Worm (Caenorhabditis elegans) whole organism, L3 larva: ENCODE data around the gene Y51H4A.22.

Experiments
- ZK546.5 ChIP-seq: sonication (generic microtip); optimal IDR thresholded peaks from 2 replicates; lab custom pipeline; 2017; ENCODE audit warnings: missing biosample characterization, missing genetic modification characterization
- aly-2 ChIP-seq: fragments of 150-350 bp; optimal IDR thresholded peaks from 2 replicates; lab custom pipeline; 2014; ENCODE audit warnings: missing biosample characterization, missing genetic modification characterization
- ama-1 ChIP-seq: fragments of 150-350 bp; optimal IDR thresholded peaks from 2 replicates; lab custom pipeline; 2018
- ceh-28 ChIP-seq: fragments of 150-350 bp; optimal IDR thresholded peaks from 2 replicates; lab custom pipeline; 2014; ENCODE audit warnings: missing biosample characterization, missing genetic modification reagents, missing genetic modification characterization
- ceh-82 ChIP-seq: fragments of 150-350 bp; optimal IDR thresholded peaks from 2 replicates; lab custom pipeline; 2014; ENCODE audit warnings: missing biosample characterization, missing genetic modification characterization
- ceh-9 ChIP-seq: sonication (generic microtip); optimal IDR thresholded peaks from 2 replicates; lab custom pipeline; 2018; ENCODE audit warnings: missing biosample characterization, missing genetic modification characterization
- daf-12 ChIP-seq: fragments of 150-350 bp; optimal IDR thresholded peaks from 2 replicates; lab custom pipeline; 2014; ENCODE audit warnings: missing biosample characterization, missing genetic modification reagents, missing genetic modification characterization
- egl-27 ChIP-seq: sonication (generic microtip); optimal IDR thresholded peaks from 4 replicates; lab custom pipeline; 2017; ENCODE audit warnings: missing biosample characterization, missing genetic modification reagents, missing genetic modification characterization
- egl-5 ChIP-seq: fragments of 150-350 bp; optimal IDR thresholded peaks from 2 replicates; lab custom pipeline; 2017; ENCODE audit warnings: missing biosample characterization, missing genetic modification reagents, missing genetic modification characterization, inconsistent platforms
- elt-1 ChIP-seq: fragments of 150-350 bp; optimal IDR thresholded peaks from 2 replicates; lab custom pipeline; 2014; ENCODE audit warnings: missing biosample characterization, missing genetic modification characterization
- elt-2 ChIP-seq: sonication (generic microtip); optimal IDR thresholded peaks from 2 replicates; lab custom pipeline; 2016; ENCODE audit warnings: missing genetic modification reagents, mild to moderate bottlenecking, missing genetic modification characterization, missing compliant biosample characterization
- elt-3 ChIP-seq, 3 experiments: fragments of 150-350 bp in 1 of 3; sonication (generic microtip) in 2 of 3; optimal IDR thresholded peaks; 2 replicates in 2 of 3; 4 replicates in 1 of 3; lab custom pipeline; 2014 to 2017; ENCODE audit warnings: missing biosample characterization in 3 of 3, missing genetic modification characterization in 3 of 3
- eor-1 ChIP-seq, 2 experiments: fragments of 150-350 bp; optimal IDR thresholded peaks; 2 replicates each; lab custom pipeline; 2014 to 2018; ENCODE audit warnings: missing biosample characterization in 2 of 2, missing genetic modification characterization in 2 of 2
- fkh-10 ChIP-seq: sonication (generic microtip); optimal IDR thresholded peaks from 2 replicates; lab custom pipeline; 2017; ENCODE audit warnings: missing biosample characterization, missing genetic modification reagents, missing genetic modification characterization
- fkh-2 ChIP-seq: fragments of 150-350 bp; optimal IDR thresholded peaks from 2 replicates; lab custom pipeline; 2014; ENCODE audit warnings: missing biosample characterization, missing genetic modification reagents, missing genetic modification characterization
- fos-1 ChIP-seq: fragments of 150-350 bp; optimal IDR thresholded peaks from 2 replicates; lab custom pipeline; 2014; ENCODE audit warnings: missing biosample characterization, missing genetic modification characterization
- hmg-11 ChIP-seq: sonication (generic microtip); optimal IDR thresholded peaks from 2 replicates; lab custom pipeline; 2016; ENCODE audit warnings: missing genetic modification characterization, missing compliant biosample characterization
- jun-1 ChIP-seq: fragments of 150-350 bp; optimal IDR thresholded peaks from 2 replicates; lab custom pipeline; 2014; ENCODE audit warnings: missing biosample characterization, missing genetic modification reagents, missing genetic modification characterization
- lin-39 ChIP-seq: fragments of 150-350 bp; optimal IDR thresholded peaks from 2 replicates; lab custom pipeline; 2018; ENCODE audit warnings: missing biosample characterization, missing genetic modification reagents, missing genetic modification characterization
- mdl-1 ChIP-seq: fragments of 150-350 bp; optimal IDR thresholded peaks from 2 replicates; lab custom pipeline; 2014; ENCODE audit warnings: missing biosample characterization, missing genetic modification characterization
- mml-1 ChIP-seq: fragments of 150-350 bp; sonication (generic microtip); optimal IDR thresholded peaks from 3 replicates; lab custom pipeline; 2014; ENCODE audit warnings: missing biosample characterization, missing genetic modification characterization
- nfya-1 ChIP-seq: sonication (generic microtip); optimal IDR thresholded peaks from 2 replicates; lab custom pipeline; 2017; ENCODE audit warnings: missing genetic modification characterization, mild to moderate bottlenecking, missing compliant biosample characterization, antibody characterized with exemption, moderate library complexity; ENCODE audit not compliant: insufficient read depth
- nhr-11 ChIP-seq: fragments of 150-350 bp; optimal IDR thresholded peaks from 2 replicates; lab custom pipeline; 2014; ENCODE audit warnings: missing biosample characterization, missing genetic modification characterization
- nhr-12 ChIP-seq: fragments of 150-350 bp; optimal IDR thresholded peaks from 2 replicates; lab custom pipeline; 2014; ENCODE audit warnings: missing biosample characterization, missing genetic modification characterization
- nhr-23 ChIP-seq: fragments of 150-350 bp; optimal IDR thresholded peaks from 2 replicates; lab custom pipeline; 2014; ENCODE audit warnings: missing biosample characterization, missing genetic modification reagents, missing genetic modification characterization
- nhr-237 ChIP-seq: fragments of 150-350 bp; optimal IDR thresholded peaks from 2 replicates; lab custom pipeline; 2014; ENCODE audit warnings: missing biosample characterization, missing genetic modification characterization
- nhr-25 ChIP-seq: sonication (generic microtip); optimal IDR thresholded peaks from 2 replicates; lab custom pipeline; 2017; ENCODE audit warnings: missing biosample characterization, missing genetic modification characterization
- nhr-43 ChIP-seq: sonication (generic microtip); optimal IDR thresholded peaks from 2 replicates; lab custom pipeline; 2016; ENCODE audit warnings: mild to moderate bottlenecking, missing genetic modification characterization, missing compliant biosample characterization; ENCODE audit not compliant: poor library complexity, severe bottlenecking
- nhr-76 ChIP-seq: fragments of 150-350 bp; sonication (generic microtip); optimal IDR thresholded peaks from 5 replicates; lab custom pipeline; 2014; ENCODE audit warnings: missing biosample characterization, missing genetic modification characterization
- nhr-77 ChIP-seq: fragments of 150-350 bp; optimal IDR thresholded peaks from 2 replicates; lab custom pipeline; 2014; ENCODE audit warnings: missing biosample characterization, missing genetic modification characterization
- pha-4 ChIP-seq: fragments of 150-350 bp; optimal IDR thresholded peaks from 2 replicates; lab custom pipeline; 2014; ENCODE audit warnings: missing biosample characterization, missing genetic modification reagents, missing genetic modification characterization
- pqm-1 ChIP-seq: fragments of 150-350 bp; optimal IDR thresholded peaks from 2 replicates; lab custom pipeline; 2017; ENCODE audit warnings: missing biosample characterization, missing genetic modification characterization, inconsistent platforms
- snpc-4 ChIP-seq: fragments of 150-350 bp; optimal IDR thresholded peaks from 2 replicates; lab custom pipeline; 2014; ENCODE audit warnings: missing biosample characterization, missing genetic modification characterization
- tbx-2 ChIP-seq: sonication (generic microtip); optimal IDR thresholded peaks from 2 replicates; lab custom pipeline; 2016; ENCODE audit warnings: mild to moderate bottlenecking, missing genetic modification characterization, missing compliant biosample characterization
- zag-1 ChIP-seq: fragments of 150-350 bp; optimal IDR thresholded peaks from 2 replicates; lab custom pipeline; 2014; ENCODE audit warnings: missing biosample characterization, missing genetic modification characterization
- ztf-4 ChIP-seq: fragments of 150-350 bp; optimal IDR thresholded peaks from 2 replicates; lab custom pipeline; 2014; ENCODE audit warnings: missing biosample characterization, missing genetic modification characterization

The Y51H4A.22 gene

ce11 chrIV:16720412-16720811, at the start of gene Y51H4A.22:
Y51H4A.22 (plus strand) TSS chrIV:16720712.
- TF ChIP-seq elt-2 (tag; lab: Kevin White, UChicago) (no peak), ztf-4 (tag; lab: Kevin White, UChicago) (no peak), fkh-2 (tag; lab: Kevin White, UChicago) (no peak), nfya-1 (tag; lab: Kevin White, UChicago) (no peak), nhr-25 (tag; lab: Kevin White, UChicago) (no peak), mml-1 (tag; lab: Kevin White, UChicago) (no peak), egl-27 (tag; lab: Kevin White, UChicago) (no peak), nhr-77 (tag; lab: Kevin White, UChicago) (no peak)

- TF ChIP-seq pqm-1 (tag; lab: Kevin White, UChicago) = peak; percentile 36
- TF ChIP-seq mml-1 (tag; lab: Kevin White, UChicago) = no peak
- TF ChIP-seq ztf-4 (tag; lab: Kevin White, UChicago) = no peak
- TF ChIP-seq egl-5 (tag; lab: Kevin White, UChicago) = no peak
- TF ChIP-seq snpc-4 (tag; lab: Kevin White, UChicago) = peak; percentile 46
- TF ChIP-seq ama-1 (lab: Kevin White, UChicago) = no peak
- no peak for TF ChIP-seq elt-3 (tag; optimal IDR thresholded peaks at IDR 0.05; lab: Kevin White, UChicago)
- TF ChIP-seq fkh-10 (GFP tag; lab: Kevin White, UChicago) = no peak
- TF ChIP-seq aly-2 (tag; lab: Kevin White, UChicago) = no peak
- TF ChIP-seq nhr-237 (tag; lab: Kevin White, UChicago) = no peak
- no peak for TF ChIP-seq mdl-1
- TF ChIP-seq nhr-11 (tag; lab: Kevin White, UChicago) = no peak
- TF ChIP-seq jun-1 = no peak
- TF ChIP-seq zag-1 = no peak
- no peak for TF ChIP-seq nfya-1 (tag; lab: Kevin White, UChicago)
- peak; percentile 10 for TF ChIP-seq pha-4
- no peak for TF ChIP-seq ceh-28 (tag; lab: Kevin White, UChicago)
- no peak for TF ChIP-seq nhr-43 (tag; lab: Kevin White, UChicago)
- TF ChIP-seq nhr-23 (tag; lab: Kevin White, UChicago) = no peak
- TF ChIP-seq hmg-11 = peak; percentile 39
- no peak for TF ChIP-seq daf-12
- TF ChIP-seq fkh-2 (tag; lab: Kevin White, UChicago) = no peak
- no peak for TF ChIP-seq elt-2 (tag; lab: Kevin White, UChicago)
- TF ChIP-seq lin-39 (tag; lab: Kevin White, UChicago) = peak; percentile 0
Measured at ce11 chrIV:16684224-16684623, 36.3 kb upstream of the Y51H4A.22 start.

- no peak for TF ChIP-seq aly-2 (tag; lab: Kevin White, UChicago)
- TF ChIP-seq nhr-237 (tag; lab: Kevin White, UChicago) = no peak
- no peak for TF ChIP-seq fos-1 (tag; lab: Kevin White, UChicago)
- no peak for TF ChIP-seq nhr-77 (tag; lab: Kevin White, UChicago)
- TF ChIP-seq pqm-1 (tag; lab: Kevin White, UChicago) = no peak
- no peak for TF ChIP-seq tbx-2 (tag; lab: Kevin White, UChicago)
- TF ChIP-seq elt-3 (tag; optimal IDR thresholded peaks at IDR 0.05; lab: Kevin White, UChicago) = no peak
- TF ChIP-seq nhr-76 (tag; lab: Kevin White, UChicago) = no peak
- no peak for TF ChIP-seq mdl-1
Measured at ce11 chrIV:16694567-16694966, 25.9 kb upstream of the Y51H4A.22 start, which contains the start of gene Y51H4A.941. Y51H4A.941 (minus strand) TSS chrIV:16694667.

DNA sequence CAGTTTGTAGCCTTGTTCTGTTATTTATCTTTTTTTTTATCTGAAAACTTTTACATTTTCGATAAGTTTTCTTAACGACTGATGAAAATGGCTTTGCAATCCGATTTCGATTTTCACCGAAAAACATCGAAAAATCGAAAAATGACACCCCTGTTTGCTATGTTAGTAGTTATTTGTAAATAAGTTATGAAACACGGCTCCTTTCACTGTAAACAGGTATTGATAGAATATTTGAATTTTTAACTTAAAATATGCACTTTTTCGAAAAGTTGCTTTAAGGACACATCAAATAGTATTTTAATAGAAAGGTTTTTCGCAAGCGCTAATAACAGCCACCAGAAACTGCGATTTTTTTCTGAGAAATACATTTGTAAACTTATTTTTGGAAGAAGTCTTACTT, 24.1 kb upstream of the Y51H4A.22 start:
- TF ChIP-seq mdl-1 (no peak), mml-1 (tag; lab: Kevin White, UChicago) (no peak), eor-1 (tag; optimal IDR thresholded peaks at IDR 0.05; lab: Kevin White, UChicago) (no peak), nhr-25 (tag; lab: Kevin White, UChicago) (no peak), snpc-4 (tag; lab: Kevin White, UChicago) (no peak), nhr-237 (tag; lab: Kevin White, UChicago) (no peak), ceh-9 (tag; lab: Kevin White, UChicago) (no peak), ceh-82 (tag; lab: Kevin White, UChicago) (no peak), elt-1 (no peak), nhr-12 (tag; lab: Kevin White, UChicago) (no peak), ztf-4 (tag; lab: Kevin White, UChicago) (no peak), ZK546.5 (tag; lab: Kevin White, UChicago) (no peak), fos-1 (tag; lab: Kevin White, UChicago) (no peak), nhr-23 (tag; lab: Kevin White, UChicago) (no peak), egl-27 (tag; lab: Kevin White, UChicago) (no peak), fkh-10 (GFP tag; lab: Kevin White, UChicago) (no peak)
- TF ChIP-seq, all 47 proteins: peak for 0
